Worm (Caenorhabditis elegans): ENCODE data around the gene F56D2.8.

DNA sequence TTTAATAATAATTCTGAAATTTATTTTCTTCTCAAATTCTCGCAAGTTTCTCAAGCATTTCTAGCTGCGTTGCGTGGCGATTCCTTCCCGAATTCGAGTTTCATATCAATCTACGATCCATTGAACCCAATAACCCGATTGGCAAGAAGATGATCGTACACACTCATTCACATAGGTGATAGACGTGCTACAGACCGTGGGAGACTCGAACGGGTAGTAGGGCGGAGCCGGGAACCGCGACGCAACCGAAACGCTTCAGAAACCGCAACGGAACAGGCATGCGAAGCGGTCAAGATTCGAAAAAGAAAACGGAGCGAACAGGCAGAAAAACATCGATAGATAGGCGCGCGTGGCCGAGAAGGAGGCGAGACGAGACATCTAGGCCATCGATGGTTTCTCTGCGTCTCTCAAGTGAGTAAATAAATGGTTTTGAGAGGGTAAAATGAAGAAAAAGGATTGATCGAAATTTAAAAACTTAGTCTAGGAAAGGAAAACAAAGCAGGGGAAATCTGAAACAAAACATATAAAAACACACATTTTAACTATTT is 20.8 kb upstream of the F56D2.8 start, which contains the start of gene madf-11:
- TF ChIP-seq alr-1 (tag; optimal IDR thresholded peaks at IDR 0.05) (no peak), nhr-77 (tag; optimal IDR thresholded peaks at IDR 0.05) (no peak), ceh-82 (tag; optimal IDR thresholded peaks at IDR 0.05) (no peak), ztf-1 (GFP tag; conservative IDR thresholded peaks at IDR 0.05) (no peak), crh-2 (tag; optimal IDR thresholded peaks at IDR 0.05) (peak; percentile 62), lin-13 (GFP tag; optimal IDR thresholded peaks at IDR 0.05) (peak; percentile 70), F13H6.1 (tag; optimal IDR thresholded peaks at IDR 0.05) (peak; percentile 50), lin-39 (tag; optimal IDR thresholded peaks at IDR 0.05) (no peak), egl-27 (tag; optimal IDR thresholded peaks at IDR 0.05) (no peak), mdl-1 (tag; optimal IDR thresholded peaks at IDR 0.05) (peak; percentile 27 to 66), elt-3 (tag; optimal IDR thresholded peaks at IDR 0.05) (no peak)
